Worm (Caenorhabditis elegans): Measurements from ENCODE around the gene R09B5.11.

The R09B5.11 gene

ce11 chrV:1471078-1471969 lies 32.3 kb downstream of the R09B5.11 start:
- peak; percentile 83 for TF ChIP-seq ceh-18 (tag; optimal IDR thresholded peaks at IDR 0.05)
- peak; percentile 20 for TF ChIP-seq tbx-2 (tag; optimal IDR thresholded peaks at IDR 0.05)
- TF ChIP-seq pat-9 (tag; optimal IDR thresholded peaks at IDR 0.05): peak; percentile 23
- TF ChIP-seq sox-4 (tag; optimal IDR thresholded peaks at IDR 0.05): no peak
- peak; percentile 64 for TF ChIP-seq unc-42 (tag; optimal IDR thresholded peaks at IDR 0.05)
- peak; percentile 5 for TF ChIP-seq syd-9 (tag; optimal IDR thresholded peaks at IDR 0.05)
- no peak for TF ChIP-seq ref-2 (tag; optimal IDR thresholded peaks at IDR 0.05)
- no peak for TF ChIP-seq pax-1 (tag; optimal IDR thresholded peaks at IDR 0.05)
- peak; percentile 18 for TF ChIP-seq rnt-1 (tag; optimal IDR thresholded peaks at IDR 0.05)
- TF ChIP-seq ceh-2 (tag; optimal IDR thresholded peaks at IDR 0.05): no peak

ce11 chrV:1471977-1472376 lies 33.0 kb downstream of the R09B5.11 start:
- no peak for TF ChIP-seq C38D4.7 (GFP tag; optimal IDR thresholded peaks at IDR 0.05)
- no peak for TF ChIP-seq ceh-30 (tag; optimal IDR thresholded peaks at IDR 0.05)
- TF ChIP-seq ceh-19 (GFP tag; optimal IDR thresholded peaks at IDR 0.05): no peak
- TF ChIP-seq ahr-1 (tag; optimal IDR thresholded peaks at IDR 0.05): no peak
- TF ChIP-seq ztf-16 (tag; optimal IDR thresholded peaks at IDR 0.05): no peak
- TF ChIP-seq unc-3 (GFP tag; conservative IDR thresholded peaks at IDR 0.05): no peak
- no peak for TF ChIP-seq unc-3 (tag; optimal IDR thresholded peaks at IDR 0.05)
- no peak for TF ChIP-seq hlh-8 (tag; optimal IDR thresholded peaks at IDR 0.05)
- no peak for TF ChIP-seq F13H6.1 (tag; optimal IDR thresholded peaks at IDR 0.05)
- TF ChIP-seq fax-1 (tag; optimal IDR thresholded peaks at IDR 0.05): no peak
- TF ChIP-seq hlh-15 (tag; optimal IDR thresholded peaks at IDR 0.05): no peak
- no peak for TF ChIP-seq ceh-34 (tag; optimal IDR thresholded peaks at IDR 0.05)
- no peak for TF ChIP-seq dmd-4 (tag; optimal IDR thresholded peaks at IDR 0.05; ENCODE audit: borderline replicate concordance)
- no peak for TF ChIP-seq Y22D7AL.16 (tag; optimal IDR thresholded peaks at IDR 0.05)
- TF ChIP-seq sox-2 (GFP tag; IDR thresholded peaks at IDR 0.05): no peak
- no peak for TF ChIP-seq ets-4 (tag; optimal IDR thresholded peaks at IDR 0.05)

ce11 chrV:1472569-1472968 lies 33.6 kb downstream of the R09B5.11 start:
- TF ChIP-seq unc-55 (GFP tag; optimal IDR thresholded peaks at IDR 0.05): peak; percentile 23
- TF ChIP-seq dmd-4 (tag; optimal IDR thresholded peaks at IDR 0.05; ENCODE audit: borderline replicate concordance): no peak
- TF ChIP-seq gmeb-2 (tag; optimal IDR thresholded peaks at IDR 0.05): no peak
- TF ChIP-seq hlh-8 (tag; optimal IDR thresholded peaks at IDR 0.05): peak; percentile 18
- TF ChIP-seq ceh-48 (tag; optimal IDR thresholded peaks at IDR 0.05): peak; percentile 2
- no peak for TF ChIP-seq fax-1 (tag; optimal IDR thresholded peaks at IDR 0.05)

ce11 chrV:1474486-1475125 lies 35.6 kb downstream of the R09B5.11 start, which contains the start of the genes F53E2.2 and unc-60:
F53E2.2 (plus strand) TSS chrV:1475086.
unc-60 (plus strand) TSS chrV:1475086.
- TF ChIP-seq rnt-1 (tag; optimal IDR thresholded peaks at IDR 0.05): peak; percentile 59
- peak; percentile 90 for TF ChIP-seq unc-55 (GFP tag; optimal IDR thresholded peaks at IDR 0.05)
- TF ChIP-seq fkh-6 (tag; optimal IDR thresholded peaks at IDR 0.05): peak; percentile 60
- TF ChIP-seq ztf-16 (tag; optimal IDR thresholded peaks at IDR 0.05): peak; percentile 28
- TF ChIP-seq lin-11 (tag; optimal IDR thresholded peaks at IDR 0.05): peak; percentile 16
- TF ChIP-seq ceh-2 (tag; optimal IDR thresholded peaks at IDR 0.05): peak; percentile 42
- no peak for TF ChIP-seq C38D4.7 (GFP tag; optimal IDR thresholded peaks at IDR 0.05)
- TF ChIP-seq tbx-7 (tag; optimal IDR thresholded peaks at IDR 0.05): no peak
- TF ChIP-seq hlh-6 (tag; optimal IDR thresholded peaks at IDR 0.05): peak; percentile 2
- TF ChIP-seq sdc-2 (tag; optimal IDR thresholded peaks at IDR 0.05): peak; percentile 40
- TF ChIP-seq ceh-45 (GFP tag; IDR thresholded peaks at IDR 0.05): no peak
- TF ChIP-seq syd-9 (tag; optimal IDR thresholded peaks at IDR 0.05): peak; percentile 64
- TF ChIP-seq ceh-30 (tag; optimal IDR thresholded peaks at IDR 0.05): no peak
- peak; percentile 72 for TF ChIP-seq F13H6.1 (tag; optimal IDR thresholded peaks at IDR 0.05)
- TF ChIP-seq hlh-8 (tag; optimal IDR thresholded peaks at IDR 0.05): peak; percentile 16
- no peak for TF ChIP-seq ceh-6 (GFP tag; optimal IDR thresholded peaks at IDR 0.05)
- no peak for TF ChIP-seq eyg-1 (tag; optimal IDR thresholded peaks at IDR 0.05)
- peak; percentile 89 for TF ChIP-seq ceh-34 (tag; optimal IDR thresholded peaks at IDR 0.05)
- peak; percentile 75 for TF ChIP-seq C08G9.2 (tag; optimal IDR thresholded peaks at IDR 0.05)
- peak; percentile 25 for TF ChIP-seq elt-2 (tag; optimal IDR thresholded peaks at IDR 0.05)
- peak; percentile 36 for TF ChIP-seq ceh-14 (tag; optimal IDR thresholded peaks at IDR 0.05)
- TF ChIP-seq ref-2 (tag; optimal IDR thresholded peaks at IDR 0.05): peak; percentile 77
- peak; percentile 12 for TF ChIP-seq dve-1 (tag; optimal IDR thresholded peaks at IDR 0.05)
- TF ChIP-seq pros-1 (tag; optimal IDR thresholded peaks at IDR 0.05): peak; percentile 24
- TF ChIP-seq unc-42 (tag; optimal IDR thresholded peaks at IDR 0.05): peak; percentile 69
- no peak for TF ChIP-seq ahr-1 (tag; optimal IDR thresholded peaks at IDR 0.05)
- TF ChIP-seq hlh-30 (tag; optimal IDR thresholded peaks at IDR 0.05; ENCODE audit: insufficient read depth): peak; percentile 72
